Worm (Caenorhabditis elegans) whole organism, young adult: Measurements from ENCODE around the gene srh-209.

Source experiments
- B0261.1 ChIP-seq: sonication (generic microtip); optimal IDR thresholded peaks from 2 replicates; lab custom pipeline; 2016; ENCODE audit warnings: mild to moderate bottlenecking, missing genetic modification characterization, moderate library complexity, missing compliant biosample characterization
- C06A6.2 ChIP-seq: fragments of 200-800 bp; sonication (Bioruptor generic); conservative IDR thresholded peaks from 2 replicates; pipeline ENCODE4 v1.3.6; 2022; ENCODE audit warnings: missing genetic modification characterization, missing compliant biosample characterization
- F55B11.4 ChIP-seq: sonication (generic microtip); optimal IDR thresholded peaks from 2 replicates; lab custom pipeline; 2016; ENCODE audit warnings: missing compliant biosample characterization, missing genetic modification characterization, borderline replicate concordance; ENCODE audit not compliant: insufficient read depth
- T07F8.4 ChIP-seq: sonication (generic microtip); optimal IDR thresholded peaks from 2 replicates; lab custom pipeline; 2016; ENCODE audit warnings: mild to moderate bottlenecking, missing genetic modification characterization, moderate library complexity, missing compliant biosample characterization
- T26A5.8 ChIP-seq: sonication (generic microtip); optimal IDR thresholded peaks from 2 replicates; lab custom pipeline; 2016; ENCODE audit warnings: missing genetic modification characterization, missing compliant biosample characterization
- aptf-3 ChIP-seq: fragments of 200-800 bp; sonication (Bioruptor generic); IDR thresholded peaks from 2 replicates; pipeline ENCODE4 v1.3.6; 2022; ENCODE audit warnings: missing genetic modification characterization, missing compliant biosample characterization
- athp-1 ChIP-seq: sonication (generic microtip); optimal IDR thresholded peaks from 2 replicates; lab custom pipeline; 2017; ENCODE audit warnings: mild to moderate bottlenecking, missing genetic modification characterization, missing compliant biosample characterization
- attf-3 ChIP-seq: fragments of 200-800 bp; sonication (Bioruptor generic); conservative IDR thresholded peaks from 2 replicates; pipeline ENCODE4 v1.3.6; 2022; ENCODE audit warnings: missing genetic modification reagents, missing genetic modification characterization, missing compliant biosample characterization
- cebp-1 ChIP-seq, 2 experiments: fragments of 200-800 bp in 1 of 2; sonication (Bioruptor generic) in 1 of 2; sonication (generic microtip) in 1 of 2; IDR thresholded peaks in 1 of 2; optimal IDR thresholded peaks in 1 of 2; 2 replicates each; pipeline versions ENCODE4 v1.3.6 to Lab custom; 2017 to 2022; ENCODE audit warnings: missing compliant biosample characterization in 2 of 2, missing genetic modification characterization in 2 of 2, mild to moderate bottlenecking in 1 of 2, missing genetic modification reagents in 1 of 2, moderate library complexity in 1 of 2
- ceh-27 ChIP-seq: fragments of 200-800 bp; sonication (Bioruptor generic); optimal IDR thresholded peaks from 2 replicates; lab custom pipeline; 2018; ENCODE audit warnings: mild to moderate bottlenecking, missing genetic modification characterization, moderate library complexity, missing compliant biosample characterization
- ceh-79 ChIP-seq: sonication (generic microtip); optimal IDR thresholded peaks from 2 replicates; lab custom pipeline; 2017; ENCODE audit warnings: mild to moderate bottlenecking, missing genetic modification characterization, missing compliant biosample characterization
- dpff-1 ChIP-seq: sonication (generic microtip); optimal IDR thresholded peaks from 2 replicates; lab custom pipeline; 2017; ENCODE audit warnings: mild to moderate bottlenecking, missing genetic modification characterization, missing compliant biosample characterization
- dpl-1 ChIP-seq: fragments of 150-350 bp; optimal IDR thresholded peaks from 2 replicates; lab custom pipeline; 2014; ENCODE audit warnings: missing biosample characterization, missing genetic modification reagents, missing genetic modification characterization
- efl-1 ChIP-seq: fragments of 150-350 bp; optimal IDR thresholded peaks from 2 replicates; lab custom pipeline; 2014; ENCODE audit warnings: missing biosample characterization, missing genetic modification reagents, missing genetic modification characterization
- egl-44 ChIP-seq: fragments of 200-800 bp; sonication (Bioruptor generic); IDR thresholded peaks from 2 replicates; pipeline ENCODE4 v1.3.6; 2022; ENCODE audit warnings: missing genetic modification reagents, missing genetic modification characterization, missing compliant biosample characterization
- gei-17 ChIP-seq: fragments of 200-800 bp; sonication (Bioruptor generic); optimal IDR thresholded peaks from 2 replicates; lab custom pipeline; 2018; ENCODE audit warnings: mild to moderate bottlenecking, missing genetic modification characterization, missing compliant biosample characterization
- hlh-26 ChIP-seq: fragments of 200-800 bp; sonication (Bioruptor generic); conservative IDR thresholded peaks from 2 replicates; pipeline ENCODE4 v1.3.6; 2022; ENCODE audit warnings: missing genetic modification reagents, missing genetic modification characterization, missing compliant biosample characterization
- hmg-20 ChIP-seq: fragments of 200-800 bp; sonication (Bioruptor generic); IDR thresholded peaks from 2 replicates; pipeline ENCODE4 v1.3.6; 2022; ENCODE audit warnings: missing genetic modification reagents, missing genetic modification characterization, missing compliant biosample characterization
- hsf-1 ChIP-seq: fragments of 200-800 bp; sonication (Bioruptor generic); IDR thresholded peaks from 2 replicates; pipeline ENCODE4 v1.3.6; 2022; ENCODE audit warnings: missing genetic modification reagents, missing genetic modification characterization, missing compliant biosample characterization
- lsl-1 ChIP-seq: fragments of 200-800 bp; sonication (Bioruptor generic); optimal IDR thresholded peaks from 2 replicates; lab custom pipeline; 2018; ENCODE audit warnings: mild to moderate bottlenecking, missing genetic modification characterization, moderate library complexity, missing compliant biosample characterization
- madf-10 ChIP-seq: sonication (generic microtip); optimal IDR thresholded peaks from 2 replicates; lab custom pipeline; 2016; ENCODE audit warnings: mild to moderate bottlenecking, missing genetic modification characterization, missing compliant biosample characterization
- mcd-1 ChIP-seq: fragments of 200-800 bp; sonication (Bioruptor generic); IDR thresholded peaks from 2 replicates; pipeline ENCODE4 v1.3.6; 2022; ENCODE audit warnings: missing genetic modification reagents, missing genetic modification characterization, missing compliant biosample characterization
- mes-4 ChIP-seq: sonication (generic microtip); optimal IDR thresholded peaks from 2 replicates; lab custom pipeline; 2016; ENCODE audit warnings: missing genotype, missing genetic modification characterization, missing compliant biosample characterization
- nhr-120 ChIP-seq: fragments of 200-800 bp; sonication (Bioruptor generic); IDR thresholded peaks from 2 replicates; pipeline ENCODE4 v1.3.6; 2022; ENCODE audit warnings: missing genetic modification characterization, missing compliant biosample characterization
- rpc-1 ChIP-seq, 2 experiments: fragments of 150-350 bp in 1 of 2; sonication (generic microtip) in 1 of 2; optimal IDR thresholded peaks; 2 replicates each; lab custom pipeline; 2014 to 2018; ENCODE audit warnings: missing biosample characterization in 1 of 2, missing genetic modification characterization in 1 of 2, missing genetic modification reagents in 1 of 2, missing genotype in 1 of 2
- sea-2 ChIP-seq: fragments of 200-800 bp; sonication (Bioruptor generic); IDR thresholded peaks from 2 replicates; pipeline ENCODE4 v1.3.6; 2022; ENCODE audit warnings: missing genetic modification characterization, missing compliant biosample characterization
- snpc-4 ChIP-seq, 5 experiments: fragments of 150-350 bp in 1 of 5; sonication (generic microtip) in 4 of 5; optimal IDR thresholded peaks; 2 replicates each; lab custom pipeline; 2014 to 2018; ENCODE audit warnings: missing genetic modification characterization in 5 of 5, missing biosample characterization in 3 of 5, antibody characterized with exemption in 2 of 5, mild to moderate bottlenecking in 2 of 5, missing compliant biosample characterization in 2 of 5, missing genotype in 2 of 5, moderate library complexity in 2 of 5, missing genetic modification reagents in 1 of 5
- tbp1 ChIP-seq: fragments of 200-800 bp; sonication (Bioruptor generic); optimal IDR thresholded peaks from 2 replicates; lab custom pipeline; 2018; ENCODE audit warnings: mild to moderate bottlenecking, missing genetic modification characterization, missing compliant biosample characterization
- zfh-2 ChIP-seq: fragments of 200-800 bp; sonication (Bioruptor generic); conservative IDR thresholded peaks from 2 replicates; pipeline ENCODE4 v1.3.6; 2022; ENCODE audit warnings: missing genetic modification reagents, missing genetic modification characterization, missing compliant biosample characterization
- ztf-22 ChIP-seq: fragments of 200-800 bp; sonication (Bioruptor generic); optimal IDR thresholded peaks from 2 replicates; lab custom pipeline; 2018; ENCODE audit warnings: mild to moderate bottlenecking, missing genetic modification characterization, moderate library complexity, missing compliant biosample characterization

Gene srh-209

ce11 chrV:18375551-18375950 is 29.1 kb downstream of the srh-209 start:
- TF ChIP-seq zfh-2 (GFP tag; lab: Robert Waterston, UW): no peak
- no peak for TF ChIP-seq attf-3 (GFP tag; lab: Robert Waterston, UW)
- no peak for TF ChIP-seq dpl-1 (GFP tag; lab: Kevin White, UChicago)

ce11 chrV:18374194-18374593 is 30.5 kb downstream of the srh-209 start, which contains the start of gene Y51A2B.2:
Y51A2B.2 (plus strand) TSS chrV:18374494.
- no peak for TF ChIP-seq sea-2 (GFP tag; lab: Robert Waterston, UW)
- TF ChIP-seq dpff-1 (tag; lab: Kevin White, UChicago): no peak
- TF ChIP-seq egl-44 (GFP tag; lab: Robert Waterston, UW): no peak
- no peak for TF ChIP-seq efl-1 (GFP tag; lab: Kevin White, UChicago)
- TF ChIP-seq ceh-79 (tag; lab: Kevin White, UChicago): no peak
- no peak for TF ChIP-seq madf-10 (tag; lab: Kevin White, UChicago)
- no peak for TF ChIP-seq nhr-120 (GFP tag; lab: Robert Waterston, UW)

- TF ChIP-seq cebp-1 (GFP tag; IDR thresholded peaks at IDR 0.05; lab: Robert Waterston, UW) (peak; percentile 89), cebp-1 (tag; optimal IDR thresholded peaks at IDR 0.05; lab: Kevin White, UChicago) (peak; percentile 97), B0261.1 (tag; lab: Kevin White, UChicago) (no peak)
- TF ChIP-seq, all 124 proteins: peak for 1
These were observed 33.1 kb downstream of the srh-209 start, which contains the start of gene C08E8.4 for ce11 chrV:18371579-18371978. C08E8.4 (plus strand) TSS chrV:18371846.

DNA sequence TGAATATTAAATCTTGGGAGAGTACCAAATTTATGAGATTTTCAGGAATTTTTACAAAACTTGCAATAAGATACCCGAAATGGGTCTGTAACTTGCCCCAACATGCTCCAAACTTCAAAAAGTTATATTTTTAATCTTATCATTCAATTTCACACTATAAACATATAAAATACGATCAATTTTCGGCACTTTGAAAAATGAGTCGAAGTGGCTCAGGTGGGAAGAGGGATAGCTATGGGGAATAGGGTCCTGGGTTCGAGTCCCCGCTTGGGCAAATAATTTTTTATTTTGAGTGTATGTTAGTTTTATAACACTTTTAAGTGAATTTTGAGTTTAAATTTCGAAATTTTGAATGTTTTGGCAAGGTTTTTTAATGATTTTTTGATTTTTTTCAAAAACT is 33.6 kb downstream of the srh-209 start:
- TF ChIP-seq tbp1 (GFP tag; lab: Kevin White, UChicago) (peak; percentile 75), rpc-1 (optimal IDR thresholded peaks at IDR 0.05; lab: Kevin White, UChicago) (peak; percentile 43), rpc-1 (tag; optimal IDR thresholded peaks at IDR 0.05; lab: Kevin White, UChicago) (peak; percentile 57), C06A6.2 (no peak), B0261.1 (tag; lab: Kevin White, UChicago) (peak; percentile 30), aptf-3 (GFP tag; lab: Robert Waterston, UW) (no peak), ztf-22 (GFP tag; lab: Kevin White, UChicago) (no peak)

ce11 chrV:18368322-18368721 is 36.3 kb downstream of the srh-209 start, which contains the start of gene C08E8.6:
C08E8.6 (minus strand) TSS chrV:18368422.
- TF ChIP-seq hsf-1 (GFP tag; lab: Robert Waterston, UW): no peak
- TF ChIP-seq lsl-1 (GFP tag; lab: Kevin White, UChicago): no peak
- no peak for TF ChIP-seq T26A5.8 (tag; lab: Kevin White, UChicago)
- TF ChIP-seq C06A6.2: no peak
- no peak for TF ChIP-seq dpl-1 (GFP tag; lab: Kevin White, UChicago)
- no peak for TF ChIP-seq mes-4 (tag; lab: Kevin White, UChicago)
- no peak for TF ChIP-seq tbp1 (GFP tag; lab: Kevin White, UChicago)
- TF ChIP-seq T07F8.4 (tag; lab: Kevin White, UChicago): no peak
- no peak for TF ChIP-seq athp-1 (tag; lab: Kevin White, UChicago)

- TF ChIP-seq ceh-27 (GFP tag; lab: Kevin White, UChicago): no peak
- TF ChIP-seq F55B11.4 (tag; lab: Kevin White, UChicago): no peak
- TF ChIP-seq hlh-26 (GFP tag; lab: Robert Waterston, UW): no peak
- TF ChIP-seq gei-17: no peak
- TF ChIP-seq hmg-20 (GFP tag; lab: Robert Waterston, UW): no peak
- no peak for TF ChIP-seq mcd-1 (GFP tag; lab: Robert Waterston, UW)
- TF ChIP-seq zfh-2 (GFP tag; lab: Robert Waterston, UW): no peak
- no peak for TF ChIP-seq snpc-4 (GFP tag; optimal IDR thresholded peaks at IDR 0.05; lab: Kevin White, UChicago)
- TF ChIP-seq snpc-4 (tag; optimal IDR thresholded peaks at IDR 0.05; lab: Kevin White, UChicago): no peak
- no peak for TF ChIP-seq B0261.1 (tag; lab: Kevin White, UChicago)
These were observed 40.1 kb downstream of the srh-209 start, which contains the start of gene C08E8.9 for ce11 chrV:18364558-18364957. C08E8.9 (plus strand) TSS chrV:18364858.
